Fruit fly (Drosophila melanogaster) whole organism, embryonic: Measurements from ENCODE around the gene CG43339.

Experiments used
- Asciz ChIP-seq: fragments of 200-800 bp; sonication (Bioruptor generic); optimal IDR thresholded peaks from 2 replicates; lab custom pipeline; 2017; ENCODE audit warnings: missing biosample characterization, mild to moderate bottlenecking, missing genetic modification characterization, missing genetic modification reagents
- BtbVII ChIP-seq: fragments of 200-800 bp; sonication (Bioruptor generic); optimal IDR thresholded peaks from 3 replicates; lab custom pipeline; 2017; ENCODE audit warnings: missing biosample characterization, mild to moderate bottlenecking, missing genetic modification characterization
- CG10147 ChIP-seq: fragments of 200-800 bp; sonication (Bioruptor generic); optimal IDR thresholded peaks from 2 replicates; lab custom pipeline; 2019; ENCODE audit warnings: missing biosample characterization, mild to moderate bottlenecking, missing genetic modification characterization, moderate library complexity
- CG10462 ChIP-seq: fragments of 200-800 bp; sonication (Bioruptor generic); optimal IDR thresholded peaks from 2 replicates; lab custom pipeline; 2016; ENCODE audit warnings: missing biosample characterization, missing genetic modification characterization
- CG11093 ChIP-seq: fragments of 200-800 bp; sonication (Bioruptor generic); IDR thresholded peaks from 3 replicates; pipeline ENCODE4 v1.3.6; 2022; ENCODE audit warnings: missing biosample characterization, missing genetic modification characterization
- CG11504 ChIP-seq: fragments of 200-800 bp; sonication (Bioruptor generic); optimal IDR thresholded peaks from 3 replicates; lab custom pipeline; 2019; ENCODE audit warnings: missing biosample characterization, mild to moderate bottlenecking, missing genetic modification characterization, moderate library complexity
- CG11695 ChIP-seq: fragments of 200-800 bp; sonication (Bioruptor generic); IDR thresholded peaks from 3 replicates; pipeline ENCODE4 v1.3.6; 2022; ENCODE audit warnings: missing biosample characterization, missing genetic modification characterization
- CG12155 ChIP-seq: fragments of 200-800 bp; sonication (Bioruptor generic); optimal IDR thresholded peaks from 3 replicates; lab custom pipeline; 2016; ENCODE audit warnings: missing biosample characterization, missing genetic modification characterization
- CG12659 ChIP-seq: fragments of 200-800 bp; sonication (Bioruptor generic); optimal IDR thresholded peaks from 3 replicates; lab custom pipeline; 2017; ENCODE audit warnings: mild to moderate bottlenecking, missing biosample characterization, missing genetic modification reagents, missing genetic modification characterization
- CG13424 ChIP-seq: fragments of 200-800 bp; sonication (Bioruptor generic); optimal IDR thresholded peaks from 2 replicates; lab custom pipeline; 2019; ENCODE audit warnings: missing biosample characterization, mild to moderate bottlenecking, missing genetic modification characterization, moderate library complexity
- CG14860 ChIP-seq: fragments of 200-800 bp; sonication (Bioruptor generic); IDR thresholded peaks from 3 replicates; pipeline ENCODE4 v1.3.6; 2022; ENCODE audit warnings: missing biosample characterization, missing genetic modification characterization; ENCODE audit not compliant: partially characterized antibody
- CG17385 ChIP-seq: fragments of 200-800 bp; sonication (Bioruptor generic); optimal IDR thresholded peaks from 3 replicates; lab custom pipeline; 2018; ENCODE audit warnings: missing biosample characterization, mild to moderate bottlenecking, missing genetic modification characterization
- CG2129 ChIP-seq: fragments of 200-800 bp; sonication (Bioruptor generic); IDR thresholded peaks from 2 replicates; pipeline ENCODE4 v1.3.6; 2022; ENCODE audit warnings: missing biosample characterization, missing genetic modification characterization; ENCODE audit not compliant: partially characterized antibody
- CG2875 ChIP-seq: fragments of 200-800 bp; sonication (Bioruptor generic); optimal IDR thresholded peaks from 2 replicates; lab custom pipeline; 2017; ENCODE audit warnings: missing biosample characterization, mild to moderate bottlenecking, missing genetic modification characterization, missing genetic modification reagents
- CG30403 ChIP-seq: fragments of 200-800 bp; sonication (Bioruptor generic); optimal IDR thresholded peaks from 3 replicates; lab custom pipeline; 2016; ENCODE audit warnings: missing biosample characterization, missing genetic modification characterization
- CG4617 ChIP-seq: fragments of 200-800 bp; sonication (Bioruptor generic); optimal IDR thresholded peaks from 3 replicates; lab custom pipeline; 2016; ENCODE audit warnings: missing biosample characterization, missing genetic modification characterization, borderline replicate concordance
- CG4707 ChIP-seq: fragments of 200-800 bp; sonication (Bioruptor generic); optimal IDR thresholded peaks from 2 replicates; lab custom pipeline; 2018; ENCODE audit warnings: missing biosample characterization, mild to moderate bottlenecking, missing genetic modification characterization, moderate library complexity
- CG7556 ChIP-seq: fragments of 200-800 bp; sonication (Bioruptor generic); optimal IDR thresholded peaks from 2 replicates; lab custom pipeline; 2017; ENCODE audit warnings: missing biosample characterization, mild to moderate bottlenecking, missing genetic modification characterization
- CG7839 ChIP-seq: fragments of 200-800 bp; sonication (Bioruptor generic); optimal IDR thresholded peaks from 3 replicates; lab custom pipeline; 2018; ENCODE audit warnings: missing biosample characterization, mild to moderate bottlenecking, missing genetic modification characterization, moderate library complexity
- CG8388 ChIP-seq: fragments of 200-800 bp; sonication (Bioruptor generic); optimal IDR thresholded peaks from 2 replicates; lab custom pipeline; 2019; ENCODE audit warnings: missing biosample characterization, mild to moderate bottlenecking, missing genetic modification characterization, moderate library complexity
- CG9437 ChIP-seq: fragments of 200-800 bp; sonication (Bioruptor generic); optimal IDR thresholded peaks from 2 replicates; lab custom pipeline; 2018; ENCODE audit warnings: missing biosample characterization, mild to moderate bottlenecking, missing genetic modification characterization
- CTCF ChIP-seq: fragments of 200-800 bp; sonication (Bioruptor generic); optimal IDR thresholded peaks from 2 replicates; lab custom pipeline; 2017; ENCODE audit warnings: missing biosample characterization, mild to moderate bottlenecking, missing genetic modification characterization, moderate library complexity
- Dll ChIP-seq: fragments of 200-800 bp; sonication (Bioruptor generic); IDR thresholded peaks from 4 replicates; pipeline ENCODE4 v1.3.6; 2022; ENCODE audit warnings: missing biosample characterization, missing genetic modification characterization; ENCODE audit not compliant: partially characterized antibody
- ERR ChIP-seq: fragments of 200-800 bp; sonication (Bioruptor generic); optimal IDR thresholded peaks from 2 replicates; lab custom pipeline; 2016; ENCODE audit warnings: missing biosample characterization, missing genetic modification characterization
- Elba2 ChIP-seq: fragments of 200-800 bp; sonication (Bioruptor generic); optimal IDR thresholded peaks from 3 replicates; lab custom pipeline; 2016; ENCODE audit warnings: missing biosample characterization, missing genetic modification characterization
- Ets65A ChIP-seq: fragments of 200-800 bp; sonication (Bioruptor generic); peaks from one replicate; lab custom pipeline; 2016; ENCODE audit warnings: missing biosample characterization, missing genetic modification characterization
- Ets97D ChIP-seq: fragments of 200-800 bp; sonication (Bioruptor generic); optimal IDR thresholded peaks from 3 replicates; lab custom pipeline; 2016; ENCODE audit warnings: missing biosample characterization, missing genetic modification characterization
- Gsc ChIP-seq: fragments of 200-800 bp; sonication (Bioruptor generic); IDR thresholded peaks from 2 replicates; pipeline ENCODE4 v1.3.6; 2022; ENCODE audit warnings: missing biosample characterization, missing genetic modification characterization
- HmgZ ChIP-seq: fragments of 200-800 bp; sonication (Bioruptor generic); optimal IDR thresholded peaks from 2 replicates; lab custom pipeline; 2018; ENCODE audit warnings: missing biosample characterization, mild to moderate bottlenecking, missing genetic modification characterization
- Hmx ChIP-seq: fragments of 200-800 bp; sonication (Bioruptor generic); optimal IDR thresholded peaks from 2 replicates; lab custom pipeline; 2016; ENCODE audit warnings: missing biosample characterization, missing genetic modification characterization
- Hr39 ChIP-seq: fragments of >200 bp; optimal IDR thresholded peaks from 2 replicates; lab custom pipeline; 2017
- NC2β ChIP-seq: fragments of 200-800 bp; sonication (Bioruptor generic); optimal IDR thresholded peaks from 2 replicates; lab custom pipeline; 2016; ENCODE audit warnings: missing biosample characterization, missing genetic modification characterization
- Rfx ChIP-seq: fragments of 200-800 bp; sonication (Bioruptor generic); IDR thresholded peaks from 2 replicates; pipeline ENCODE4 v1.3.6; 2022; ENCODE audit warnings: missing biosample characterization, missing genetic modification characterization
- Side ChIP-seq: fragments of 200-800 bp; sonication (Bioruptor generic); optimal IDR thresholded peaks from 2 replicates; lab custom pipeline; 2016; ENCODE audit warnings: missing biosample characterization, missing genetic modification characterization
- Six4 ChIP-seq: fragments of 200-800 bp; sonication (Bioruptor generic); optimal IDR thresholded peaks from 2 replicates; lab custom pipeline; 2016; ENCODE audit warnings: missing biosample characterization, missing genetic modification characterization
- ac ChIP-seq: fragments of 200-800 bp; sonication (Bioruptor generic); optimal IDR thresholded peaks from 3 replicates; lab custom pipeline; 2017; ENCODE audit warnings: missing biosample characterization, mild to moderate bottlenecking, missing genetic modification characterization
- emc ChIP-seq: fragments of 200-800 bp; sonication (Bioruptor generic); optimal IDR thresholded peaks from 2 replicates; lab custom pipeline; 2016; ENCODE audit warnings: missing biosample characterization, missing genetic modification characterization
- ems ChIP-seq: fragments of 200-800 bp; sonication (Bioruptor generic); optimal IDR thresholded peaks from 3 replicates; lab custom pipeline; 2016; ENCODE audit warnings: missing biosample characterization, missing genetic modification characterization
- fd3F ChIP-seq: fragments of 200-800 bp; sonication (Bioruptor generic); optimal IDR thresholded peaks from 2 replicates; lab custom pipeline; 2018; ENCODE audit warnings: missing biosample characterization, mild to moderate bottlenecking, missing genetic modification characterization, moderate library complexity
- fru ChIP-seq: fragments of >200 bp; optimal IDR thresholded peaks from 2 replicates; lab custom pipeline; 2017
- gsb-n ChIP-seq: fragments of 200-800 bp; sonication (Bioruptor generic); optimal IDR thresholded peaks from 3 replicates; lab custom pipeline; 2018; ENCODE audit warnings: missing biosample characterization, mild to moderate bottlenecking, missing genetic modification characterization
- hb ChIP-seq: fragments of 200-800 bp; sonication (Bioruptor generic); IDR thresholded peaks from 3 replicates; pipeline ENCODE4 v1.3.6; 2022; ENCODE audit warnings: missing biosample characterization, missing genetic modification characterization; ENCODE audit not compliant: partially characterized antibody
- hth ChIP-seq: fragments of >200 bp; optimal IDR thresholded peaks from 2 replicates; lab custom pipeline; 2017; ENCODE audit warnings: inconsistent platforms
- ken ChIP-seq: fragments of 200-800 bp; sonication (Bioruptor generic); IDR thresholded peaks from 3 replicates; pipeline ENCODE4 v1.3.6; 2022; ENCODE audit warnings: missing biosample characterization, missing genetic modification characterization
- onecut ChIP-seq: fragments of 200-800 bp; sonication (Bioruptor generic); IDR thresholded peaks from 2 replicates; pipeline ENCODE4 v1.3.6; 2022; ENCODE audit warnings: missing biosample characterization, missing genetic modification characterization
- pros ChIP-seq: fragments of 200-800 bp; sonication (Bioruptor generic); optimal IDR thresholded peaks from 3 replicates; lab custom pipeline; 2019; ENCODE audit warnings: missing biosample characterization, mild to moderate bottlenecking, missing genetic modification characterization, moderate library complexity
- sc ChIP-seq, 3 experiments: fragments of >200 bp in 2 of 3; fragments of 200-800 bp in 1 of 3; sonication (Bioruptor generic) in 1 of 3; optimal IDR thresholded peaks; 2 replicates in 2 of 3; 3 replicates in 1 of 3; lab custom pipeline; 2017; ENCODE audit warnings: mild to moderate bottlenecking in 1 of 3, missing biosample characterization in 1 of 3, missing genetic modification characterization in 1 of 3, missing genetic modification reagents in 1 of 3
- tin ChIP-seq: fragments of 200-800 bp; sonication (Bioruptor generic); optimal IDR thresholded peaks from 3 replicates; lab custom pipeline; 2016; ENCODE audit warnings: missing biosample characterization, missing genetic modification characterization
- trh ChIP-seq: fragments of 200-800 bp; sonication (Bioruptor generic); optimal IDR thresholded peaks from 2 replicates; lab custom pipeline; 2016; ENCODE audit warnings: missing biosample characterization, missing genetic modification characterization
- tx ChIP-seq: fragments of 200-800 bp; sonication (Bioruptor generic); optimal IDR thresholded peaks from 2 replicates; lab custom pipeline; 2016; ENCODE audit warnings: missing biosample characterization, missing genetic modification characterization
- unc-4 ChIP-seq: fragments of 200-800 bp; sonication (Bioruptor generic); IDR thresholded peaks from 2 replicates; pipeline ENCODE4 v1.3.6; 2022; ENCODE audit warnings: missing biosample characterization, missing genetic modification characterization; ENCODE audit not compliant: partially characterized antibody
- vnd ChIP-seq: fragments of 200-800 bp; sonication (Bioruptor generic); IDR thresholded peaks from 3 replicates; pipeline ENCODE4 v1.3.6; 2022; ENCODE audit warnings: missing biosample characterization, missing genetic modification characterization; ENCODE audit not compliant: partially characterized antibody
- vvl ChIP-seq: fragments of 200-800 bp; sonication (Bioruptor generic); IDR thresholded peaks from 2 replicates; pipeline ENCODE4 v1.3.6; 2022; ENCODE audit warnings: missing biosample characterization, missing genetic modification characterization

The CG43339 gene

dm6 chr2L:18658108-18658507 is 15.0 kb downstream of the CG43339 start (continued):
- no peak for TF ChIP-seq HmgZ (tag; lab: Kevin White, UChicago)
- TF ChIP-seq CG17385 (GFP tag; lab: Kevin White, UChicago) = no peak
- TF ChIP-seq tin (GFP tag; lab: Kevin White, UChicago) = no peak
- no peak for TF ChIP-seq onecut (GFP tag; lab: Robert Waterston, UW)
- TF ChIP-seq CG8388 (GFP tag; lab: Kevin White, UChicago) = no peak
- TF ChIP-seq CG2875 (GFP tag; lab: Kevin White, UChicago) = no peak
- no peak for TF ChIP-seq Side (GFP tag; lab: Kevin White, UChicago)
- TF ChIP-seq NC2β (GFP tag; lab: Kevin White, UChicago) = no peak
- no peak for TF ChIP-seq Six4 (GFP tag; lab: Kevin White, UChicago)
- TF ChIP-seq vvl (GFP tag; lab: Robert Waterston, UW) = no peak
- TF ChIP-seq Asciz = no peak
- peak; percentile 59; the same call in 2 of the 3 replicates for TF ChIP-seq CG11695 (GFP tag; lab: Robert Waterston, UW)
- no peak for TF ChIP-seq Ets97D
- TF ChIP-seq Ets65A (GFP tag; lab: Kevin White, UChicago) = no peak
- TF ChIP-seq CG12659 (GFP tag; lab: Kevin White, UChicago) = no peak
- no peak for TF ChIP-seq pros (GFP tag; lab: Kevin White, UChicago)
- TF ChIP-seq CG9437 (GFP tag; lab: Kevin White, UChicago) = no peak
- no peak for TF ChIP-seq sc (optimal IDR thresholded peaks at IDR 0.05; lab: Kevin White, UChicago)
- TF ChIP-seq sc (GFP tag; optimal IDR thresholded peaks at IDR 0.05; lab: Kevin White, UChicago) = no peak
- no peak for TF ChIP-seq ems
- no peak for TF ChIP-seq CG10462 (GFP tag; lab: Kevin White, UChicago)
- no peak for TF ChIP-seq CG14860 (GFP tag; lab: Robert Waterston, UW)
- no peak for TF ChIP-seq ken (GFP tag; lab: Robert Waterston, UW)
- no peak for TF ChIP-seq gsb-n (tag; lab: Kevin White, UChicago)
- no peak for TF ChIP-seq Elba2
- no peak for TF ChIP-seq tx (GFP tag; lab: Kevin White, UChicago)
- no peak for TF ChIP-seq CTCF
- peak; percentile 34 for TF ChIP-seq CG30403 (GFP tag; lab: Kevin White, UChicago)
- peak; percentile 72 for TF ChIP-seq CG11504
- no peak for TF ChIP-seq Gsc
- no peak for TF ChIP-seq trh
- TF ChIP-seq vnd = no peak
- TF ChIP-seq CG4707 (GFP tag; lab: Kevin White, UChicago) = no peak
- TF ChIP-seq Hmx (GFP tag; lab: Kevin White, UChicago) = no peak
- no peak for TF ChIP-seq CG12155 (GFP tag; lab: Kevin White, UChicago)
- no peak for TF ChIP-seq Hr39 (lab: Kevin White, UChicago)
- TF ChIP-seq hth (lab: Kevin White, UChicago) = no peak
- TF ChIP-seq Dll (GFP tag; lab: Robert Waterston, UW) = no peak
- peak; percentile 52 for TF ChIP-seq CG7556 (GFP tag; lab: Kevin White, UChicago)
- TF ChIP-seq hb (GFP tag; lab: Robert Waterston, UW) = no peak
- no peak for TF ChIP-seq Rfx (GFP tag; lab: Robert Waterston, UW)
- peak; percentile 13 for TF ChIP-seq CG13424 (tag; lab: Kevin White, UChicago)
- no peak for TF ChIP-seq fd3F (GFP tag; lab: Kevin White, UChicago)
- no peak for TF ChIP-seq fru (lab: Kevin White, UChicago)
- TF ChIP-seq BtbVII (GFP tag; lab: Kevin White, UChicago) = peak; percentile 8
- no peak for TF ChIP-seq unc-4 (GFP tag; lab: Robert Waterston, UW)
- no peak for TF ChIP-seq CG11093 (GFP tag; lab: Robert Waterston, UW)
- no peak for TF ChIP-seq emc (GFP tag; lab: Kevin White, UChicago)
- no peak for TF ChIP-seq CG4617 (GFP tag; lab: Kevin White, UChicago)
- TF ChIP-seq CG7839 (tag; lab: Kevin White, UChicago) = peak; percentile 64
- TF ChIP-seq ERR (GFP tag; lab: Kevin White, UChicago) = no peak
- TF ChIP-seq CG2129 = no peak
- TF ChIP-seq CG10147 (GFP tag; lab: Kevin White, UChicago) = peak; percentile 55
- TF ChIP-seq ac (GFP tag; lab: Kevin White, UChicago) = no peak
